Fruit fly (Drosophila melanogaster) whole organism, embryonic: ENCODE data around the gene alpha-Man-Ia.

Experiments used
- Atf6 ChIP-seq: fragments of 200-800 bp; sonication (Bioruptor generic); IDR thresholded peaks from 2 replicates; pipeline ENCODE4 v1.3.6; 2022; ENCODE audit warnings: missing biosample characterization, missing genetic modification characterization
- BEAF-32 ChIP-seq: fragments of 200-800 bp; sonication (Bioruptor generic); optimal IDR thresholded peaks from 3 replicates; lab custom pipeline; 2017; ENCODE audit warnings: missing biosample characterization, missing genetic modification characterization, mild to moderate bottlenecking, moderate library complexity, missing genetic modification reagents
- Bdp1 ChIP-seq: fragments of 200-800 bp; sonication (Bioruptor generic); optimal IDR thresholded peaks from 3 replicates; lab custom pipeline; 2016; ENCODE audit warnings: missing biosample characterization, missing genetic modification characterization
- CG1024 ChIP-seq: fragments of 200-800 bp; sonication (Bioruptor generic); IDR thresholded peaks from 2 replicates; pipeline ENCODE4 v1.3.6; 2022; ENCODE audit warnings: missing biosample characterization, missing genetic modification characterization
- CG10959 ChIP-seq: fragments of 200-800 bp; sonication (Bioruptor generic); IDR thresholded peaks from 2 replicates; pipeline ENCODE4 v1.3.6; 2022; ENCODE audit warnings: missing biosample characterization, missing genetic modification characterization
- CG11560 ChIP-seq: fragments of 200-800 bp; sonication (Bioruptor generic); IDR thresholded peaks from 3 replicates; pipeline ENCODE4 v1.3.6; 2022; ENCODE audit warnings: missing biosample characterization, missing genetic modification characterization
- CG14050 ChIP-seq: fragments of 200-800 bp; sonication (Bioruptor generic); IDR thresholded peaks from 3 replicates; pipeline ENCODE4 v1.3.6; 2022; ENCODE audit warnings: missing biosample characterization, missing genetic modification characterization
- CG15601 ChIP-seq: fragments of 200-800 bp; sonication (Bioruptor generic); optimal IDR thresholded peaks from 3 replicates; lab custom pipeline; 2019; ENCODE audit warnings: missing biosample characterization, mild to moderate bottlenecking, missing genetic modification characterization, moderate library complexity
- CG18599 ChIP-seq: fragments of 200-800 bp; sonication (Bioruptor generic); optimal IDR thresholded peaks from 3 replicates; lab custom pipeline; 2017; ENCODE audit warnings: missing biosample characterization, missing genetic modification characterization, mild to moderate bottlenecking, moderate library complexity, missing genetic modification reagents
- CG2199 ChIP-seq: fragments of 200-800 bp; sonication (Bioruptor generic); IDR thresholded peaks from 3 replicates; pipeline ENCODE4 v1.3.6; 2022; ENCODE audit warnings: missing biosample characterization, missing genetic modification characterization
- CG2678 ChIP-seq: fragments of 200-800 bp; sonication (Bioruptor generic); optimal IDR thresholded peaks from 3 replicates; lab custom pipeline; 2019; ENCODE audit warnings: missing biosample characterization, mild to moderate bottlenecking, missing genetic modification characterization, moderate library complexity
- CG5953 ChIP-seq: fragments of 200-800 bp; sonication (Bioruptor generic); IDR thresholded peaks from 2 replicates; pipeline ENCODE4 v1.3.6; 2022; ENCODE audit warnings: missing biosample characterization, missing genetic modification characterization
- CG7928 ChIP-seq: fragments of 200-800 bp; sonication (Bioruptor generic); optimal IDR thresholded peaks from 2 replicates; lab custom pipeline; 2017; ENCODE audit warnings: missing biosample characterization, mild to moderate bottlenecking, missing genetic modification characterization
- CG7963 ChIP-seq: fragments of 200-800 bp; sonication (Bioruptor generic); IDR thresholded peaks from 3 replicates; pipeline ENCODE4 v1.3.6; 2022; ENCODE audit warnings: missing biosample characterization, missing genetic modification characterization; ENCODE audit not compliant: partially characterized antibody
- CG9876 ChIP-seq: fragments of 200-800 bp; sonication (Bioruptor generic); optimal IDR thresholded peaks from 2 replicates; lab custom pipeline; 2016; ENCODE audit warnings: missing biosample characterization, missing genetic modification characterization
- CTCF ChIP-seq: fragments of 200-800 bp; sonication (Bioruptor generic); optimal IDR thresholded peaks from 2 replicates; lab custom pipeline; 2017; ENCODE audit warnings: missing biosample characterization, mild to moderate bottlenecking, missing genetic modification characterization, moderate library complexity
- CoRest ChIP-seq: fragments of 200-800 bp; sonication (Bioruptor generic); optimal IDR thresholded peaks from 3 replicates; lab custom pipeline; 2018; ENCODE audit warnings: missing biosample characterization, mild to moderate bottlenecking, missing genetic modification characterization, moderate library complexity
- Dp ChIP-seq: fragments of 200-800 bp; sonication (Bioruptor generic); optimal IDR thresholded peaks from 2 replicates; lab custom pipeline; 2018; ENCODE audit warnings: missing biosample characterization, mild to moderate bottlenecking, missing genetic modification characterization, moderate library complexity
- E2f2 ChIP-seq: fragments of 200-800 bp; sonication (Bioruptor generic); IDR thresholded peaks from 2 replicates; pipeline ENCODE4 v1.3.6; 2022; ENCODE audit warnings: missing biosample characterization, missing genetic modification characterization
- Gug ChIP-seq: fragments of 200-800 bp; sonication (Bioruptor generic); IDR thresholded peaks from 4 replicates; pipeline ENCODE4 v1.3.6; 2022; ENCODE audit warnings: missing biosample characterization, missing genetic modification characterization
- HmgD ChIP-seq: fragments of 200-800 bp; sonication (Bioruptor generic); optimal IDR thresholded peaks from 3 replicates; lab custom pipeline; 2016; ENCODE audit warnings: missing biosample characterization, missing genetic modification characterization
- Hr51 ChIP-seq, 2 experiments: fragments of 200-800 bp; sonication (Bioruptor generic); optimal IDR thresholded peaks; 2 replicates in 1 of 2; 3 replicates in 1 of 2; lab custom pipeline; 2016 to 2018; ENCODE audit warnings: missing biosample characterization in 2 of 2, missing genetic modification characterization in 2 of 2, mild to moderate bottlenecking in 1 of 2, moderate library complexity in 1 of 2
- Kr ChIP-seq: fragments of 200-800 bp; sonication (Bioruptor generic); optimal IDR thresholded peaks from 2 replicates; lab custom pipeline; 2017; ENCODE audit warnings: missing biosample characterization, mild to moderate bottlenecking, missing genetic modification characterization
- Med ChIP-seq: fragments of 200-800 bp; sonication (Bioruptor generic); peaks from one replicate; lab custom pipeline; 2016; ENCODE audit warnings: missing biosample characterization, missing genetic modification characterization, mild to moderate bottlenecking, inconsistent platforms, moderate library complexity
- PHDP ChIP-seq: fragments of 200-800 bp; sonication (Bioruptor generic); optimal IDR thresholded peaks from 3 replicates; lab custom pipeline; 2018; ENCODE audit warnings: missing biosample characterization, mild to moderate bottlenecking, missing genetic modification characterization, moderate library complexity
- Sox100B ChIP-seq: fragments of 200-800 bp; sonication (Bioruptor generic); optimal IDR thresholded peaks from 3 replicates; lab custom pipeline; 2018; ENCODE audit warnings: missing biosample characterization, mild to moderate bottlenecking, missing genetic modification characterization
- Sry-β ChIP-seq: fragments of 200-800 bp; sonication (Bioruptor generic); optimal IDR thresholded peaks from 2 replicates; lab custom pipeline; 2018; ENCODE audit warnings: missing biosample characterization, mild to moderate bottlenecking, missing genetic modification characterization, moderate library complexity
- Taf1 ChIP-seq: fragments of 200-800 bp; sonication (Bioruptor generic); IDR thresholded peaks from 2 replicates; pipeline ENCODE4 v1.3.6; 2022; ENCODE audit warnings: missing biosample characterization, missing genetic modification characterization
- Trl ChIP-seq, 3 experiments: fragments of >200 bp in 2 of 3; fragments of 200-800 bp in 1 of 3; sonication (Bioruptor generic) in 1 of 3; optimal IDR thresholded peaks; 2 replicates in 1 of 3; 3 replicates in 2 of 3; lab custom pipeline; 2016 to 2017; ENCODE audit warnings: missing biosample characterization in 1 of 3, missing genetic modification characterization in 1 of 3
- Xbp1 ChIP-seq: fragments of 200-800 bp; sonication (Bioruptor generic); optimal IDR thresholded peaks from 3 replicates; lab custom pipeline; 2016; ENCODE audit warnings: missing biosample characterization, mild to moderate bottlenecking, missing genetic modification characterization
- ara ChIP-seq: fragments of 200-800 bp; sonication (Bioruptor generic); IDR thresholded peaks from 2 replicates; pipeline ENCODE4 v1.3.6; 2022; ENCODE audit warnings: missing biosample characterization, missing genetic modification characterization
- br ChIP-seq: fragments of >200 bp; optimal IDR thresholded peaks from 2 replicates; lab custom pipeline; 2017
- btn ChIP-seq: fragments of 200-800 bp; sonication (Bioruptor generic); optimal IDR thresholded peaks from 2 replicates; lab custom pipeline; 2016; ENCODE audit warnings: missing biosample characterization, missing genetic modification characterization
- cad ChIP-seq: fragments of >200 bp; optimal IDR thresholded peaks from 2 replicates; lab custom pipeline; 2017; ENCODE audit warnings: missing biosample characterization, missing genetic modification characterization
- cg ChIP-seq: fragments of 200-800 bp; sonication (Bioruptor generic); optimal IDR thresholded peaks from 3 replicates; lab custom pipeline; 2019; ENCODE audit warnings: missing biosample characterization, mild to moderate bottlenecking, missing genetic modification characterization, moderate library complexity
- chn ChIP-seq: fragments of 200-800 bp; sonication (Bioruptor generic); optimal IDR thresholded peaks from 2 replicates; lab custom pipeline; 2016; ENCODE audit warnings: missing biosample characterization, missing genetic modification characterization
- crol ChIP-seq: fragments of 200-800 bp; sonication (Bioruptor generic); IDR thresholded peaks from 2 replicates; pipeline ENCODE4 v1.3.6; 2022; ENCODE audit warnings: missing biosample characterization, missing genetic modification characterization
- crp ChIP-seq, 2 experiments: fragments of 200-800 bp; sonication (Bioruptor generic); optimal IDR thresholded peaks; 2 replicates in 1 of 2; 3 replicates in 1 of 2; lab custom pipeline; 2017; ENCODE audit warnings: missing biosample characterization in 2 of 2, missing genetic modification characterization in 2 of 2, mild to moderate bottlenecking in 1 of 2, moderate library complexity in 1 of 2
- dan ChIP-seq: fragments of 200-800 bp; sonication (Bioruptor generic); IDR thresholded peaks from 2 replicates; pipeline ENCODE4 v1.3.6; 2022; ENCODE audit warnings: missing biosample characterization, missing genetic modification characterization
- danr ChIP-seq: fragments of 200-800 bp; sonication (Bioruptor generic); IDR thresholded peaks from 2 replicates; pipeline ENCODE4 v1.3.6; 2022; ENCODE audit warnings: missing biosample characterization, missing genetic modification characterization
- dmrt99B ChIP-seq: fragments of 200-800 bp; sonication (Bioruptor generic); optimal IDR thresholded peaks from 2 replicates; lab custom pipeline; 2018; ENCODE audit warnings: missing biosample characterization, mild to moderate bottlenecking, missing genetic modification characterization, moderate library complexity
- gcm2 ChIP-seq: fragments of 200-800 bp; sonication (Bioruptor generic); optimal IDR thresholded peaks from 2 replicates; lab custom pipeline; 2016; ENCODE audit warnings: missing biosample characterization, missing genetic modification characterization
- gro ChIP-seq: fragments of 200-800 bp; sonication (Bioruptor generic); optimal IDR thresholded peaks from 2 replicates; lab custom pipeline; 2016; ENCODE audit warnings: missing biosample characterization, missing genetic modification characterization
- ham ChIP-seq: fragments of 200-800 bp; sonication (Bioruptor generic); IDR thresholded peaks from 2 replicates; pipeline ENCODE4 v1.3.6; 2022; ENCODE audit warnings: missing biosample characterization, missing genetic modification characterization
- hkb ChIP-seq, 2 experiments: fragments of 200-800 bp in 1 of 2; fragments of >200 bp in 1 of 2; sonication (Bioruptor generic) in 1 of 2; IDR thresholded peaks in 1 of 2; optimal IDR thresholded peaks in 1 of 2; 2 replicates each; pipeline versions ENCODE4 v1.3.6 to Lab custom; 2017 to 2022; ENCODE audit warnings: missing biosample characterization in 1 of 2, missing genetic modification characterization in 1 of 2
- inv ChIP-seq: fragments of 200-800 bp; sonication (Bioruptor generic); IDR thresholded peaks from 2 replicates; pipeline ENCODE4 v1.3.6; 2022; ENCODE audit warnings: missing biosample characterization, missing genetic modification characterization; ENCODE audit not compliant: partially characterized antibody
- kay ChIP-seq: fragments of 200-800 bp; sonication (Bioruptor generic); optimal IDR thresholded peaks from 2 replicates; lab custom pipeline; 2016; ENCODE audit warnings: missing biosample characterization, missing genetic modification characterization
- maf-S ChIP-seq: fragments of 200-800 bp; sonication (Bioruptor generic); optimal IDR thresholded peaks from 2 replicates; lab custom pipeline; 2016; ENCODE audit warnings: missing biosample characterization, missing genetic modification characterization
- pzg ChIP-seq: fragments of 200-800 bp; sonication (Bioruptor generic); optimal IDR thresholded peaks from 3 replicates; lab custom pipeline; 2018; ENCODE audit warnings: missing biosample characterization, mild to moderate bottlenecking, missing genetic modification characterization, moderate library complexity
- scrt ChIP-seq: fragments of 200-800 bp; sonication (Bioruptor generic); optimal IDR thresholded peaks from 2 replicates; lab custom pipeline; 2018; ENCODE audit warnings: missing biosample characterization, mild to moderate bottlenecking, missing genetic modification characterization, moderate library complexity
- tap ChIP-seq: fragments of 200-800 bp; optimal IDR thresholded peaks from 3 replicates; lab custom pipeline; 2019; ENCODE audit warnings: missing biosample characterization, mild to moderate bottlenecking, missing genetic modification characterization, moderate library complexity
- unpg ChIP-seq: fragments of 200-800 bp; sonication (Bioruptor generic); optimal IDR thresholded peaks from 3 replicates; lab custom pipeline; 2018; ENCODE audit warnings: missing biosample characterization, mild to moderate bottlenecking, missing genetic modification characterization, moderate library complexity
- usp ChIP-seq: fragments of >200 bp; optimal IDR thresholded peaks from 2 replicates; lab custom pipeline; 2017; ENCODE audit warnings: missing biosample characterization, missing genetic modification characterization
- wdn ChIP-seq: fragments of 200-800 bp; sonication (Bioruptor generic); IDR thresholded peaks from 2 replicates; pipeline ENCODE4 v1.3.6; 2022; ENCODE audit warnings: missing biosample characterization, missing genetic modification characterization

Gene alpha-Man-Ia

dm6 chrX:10300140-10300539 is 25.6 kb downstream of the alpha-Man-Ia start (continued):
- TF ChIP-seq gro (GFP tag; lab: Kevin White, UChicago) (no peak), Xbp1 (GFP tag; lab: Kevin White, UChicago) (no peak), Bdp1 (no peak), CG2678 (tag; lab: Kevin White, UChicago) (peak; percentile 51), BEAF-32 (GFP tag; lab: Kevin White, UChicago) (no peak), usp (GFP tag; lab: Kevin White, UChicago) (no peak), CG2199 (no peak), dan (no peak), Kr (GFP tag; lab: Kevin White, UChicago) (no peak), Taf1 (GFP tag; lab: Robert Waterston, UW) (no peak), hkb (optimal IDR thresholded peaks at IDR 0.05; lab: Kevin White, UChicago) (no peak), hkb (GFP tag; IDR thresholded peaks at IDR 0.05; lab: Robert Waterston, UW) (peak; percentile 20; the same call in 1 of the 2 replicates), CG15601 (no peak), cad (no peak), HmgD (GFP tag; lab: Kevin White, UChicago) (no peak), Sry-β (GFP tag; lab: Kevin White, UChicago) (no peak), CG18599 (GFP tag; lab: Kevin White, UChicago) (peak; percentile 5), CoRest (no peak), kay (GFP tag; lab: Kevin White, UChicago) (no peak), maf-S (GFP tag; lab: Kevin White, UChicago) (no peak), CG10959 (GFP tag; lab: Robert Waterston, UW) (no peak), CG9876 (GFP tag; lab: Kevin White, UChicago) (no peak), wdn (GFP tag; lab: Robert Waterston, UW) (no peak), Gug (GFP tag; lab: Robert Waterston, UW) (no peak), CG7963 (GFP tag; lab: Robert Waterston, UW) (no peak), CG5953 (GFP tag; lab: Robert Waterston, UW) (no peak), CG1024 (GFP tag; lab: Robert Waterston, UW) (no peak), Atf6 (GFP tag; lab: Robert Waterston, UW) (no peak), PHDP (tag; lab: Kevin White, UChicago) (peak; percentile 8), ara (no peak), dmrt99B (tag; lab: Kevin White, UChicago) (peak; percentile 44), CG11560 (no peak), pzg (no peak), CTCF (GFP tag; lab: Kevin White, UChicago) (no peak), unpg (peak; percentile 20), danr (GFP tag; lab: Robert Waterston, UW) (no peak)

dm6 chrX:10290761-10291041 is 35.1 kb downstream of the alpha-Man-Ia start:
- TF ChIP-seq gcm2: no peak
- TF ChIP-seq br (lab: Kevin White, UChicago): no peak
- peak; percentile 81 for TF ChIP-seq scrt (GFP tag; lab: Kevin White, UChicago)
- peak; percentile 40 for TF ChIP-seq cg (GFP tag; lab: Kevin White, UChicago)
- TF ChIP-seq Dp (GFP tag; lab: Kevin White, UChicago): peak; percentile 2
- no peak for TF ChIP-seq Med
- TF ChIP-seq CG14050 (GFP tag; lab: Robert Waterston, UW): no peak
- peak; percentile 2 to 21 for TF ChIP-seq Trl (optimal IDR thresholded peaks at IDR 0.05; lab: Kevin White, UChicago)
- no peak for TF ChIP-seq Trl (GFP tag; optimal IDR thresholded peaks at IDR 0.05; lab: Kevin White, UChicago)
- TF ChIP-seq btn (GFP tag; lab: Kevin White, UChicago): no peak
- TF ChIP-seq CG7928 (GFP tag; lab: Kevin White, UChicago): no peak
- TF ChIP-seq ham: no peak
- TF ChIP-seq crol (GFP tag; lab: Robert Waterston, UW): peak; percentile 28; the same call in 1 of the 2 replicates
- TF ChIP-seq E2f2 (GFP tag; lab: Robert Waterston, UW): peak; percentile 27; the same call in 1 of the 2 replicates
- TF ChIP-seq Hr51 (GFP tag; optimal IDR thresholded peaks at IDR 0.05; lab: Kevin White, UChicago): no peak
- TF ChIP-seq Sox100B: no peak
- TF ChIP-seq chn (GFP tag; lab: Kevin White, UChicago): no peak
- TF ChIP-seq inv (GFP tag; lab: Robert Waterston, UW): no peak
- TF ChIP-seq crp (GFP tag; optimal IDR thresholded peaks at IDR 0.05; lab: Kevin White, UChicago): no peak
- TF ChIP-seq tap (tag; lab: Kevin White, UChicago): no peak
